Fruit fly (Drosophila melanogaster) whole organism, embryonic: Measurements from ENCODE around the gene holn1.

Experiments
- Atf-2 ChIP-seq: fragments of 200-800 bp; sonication (Bioruptor generic); optimal IDR thresholded peaks from 2 replicates; lab custom pipeline; 2016; ENCODE audit warnings: missing biosample characterization, missing genetic modification characterization
- CG1024 ChIP-seq: fragments of 200-800 bp; sonication (Bioruptor generic); IDR thresholded peaks from 2 replicates; pipeline ENCODE4 v1.3.6; 2022; ENCODE audit warnings: missing biosample characterization, missing genetic modification characterization
- CG11398 ChIP-seq: fragments of 200-800 bp; sonication (Bioruptor generic); optimal IDR thresholded peaks from 2 replicates; lab custom pipeline; 2016; ENCODE audit warnings: missing biosample characterization, missing genetic modification characterization
- CG11560 ChIP-seq: fragments of 200-800 bp; sonication (Bioruptor generic); IDR thresholded peaks from 3 replicates; pipeline ENCODE4 v1.3.6; 2022; ENCODE audit warnings: missing biosample characterization, missing genetic modification characterization
- CG1233 ChIP-seq: fragments of 200-800 bp; sonication (Bioruptor generic); optimal IDR thresholded peaks from 4 replicates; lab custom pipeline; 2018; ENCODE audit warnings: missing biosample characterization, mild to moderate bottlenecking, missing genetic modification characterization
- CG17361 ChIP-seq: fragments of 200-800 bp; sonication (Bioruptor generic); IDR thresholded peaks from 3 replicates; pipeline ENCODE4 v1.3.6; 2022; ENCODE audit warnings: missing biosample characterization, missing genetic modification characterization
- CG18476 ChIP-seq: fragments of 200-800 bp; sonication (Bioruptor generic); optimal IDR thresholded peaks from 2 replicates; lab custom pipeline; 2016; ENCODE audit warnings: missing biosample characterization, mild to moderate bottlenecking, missing genetic modification characterization
- CG2120 ChIP-seq: fragments of 200-800 bp; sonication (Bioruptor generic); optimal IDR thresholded peaks from 3 replicates; lab custom pipeline; 2016; ENCODE audit warnings: missing biosample characterization, missing genetic modification characterization
- CG2199 ChIP-seq: fragments of 200-800 bp; sonication (Bioruptor generic); IDR thresholded peaks from 3 replicates; pipeline ENCODE4 v1.3.6; 2022; ENCODE audit warnings: missing biosample characterization, missing genetic modification characterization
- CG2202 ChIP-seq: fragments of 200-800 bp; sonication (Bioruptor generic); optimal IDR thresholded peaks from 2 replicates; lab custom pipeline; 2018; ENCODE audit warnings: missing biosample characterization, mild to moderate bottlenecking, missing genetic modification characterization
- CG33557 ChIP-seq: fragments of 200-800 bp; sonication (Bioruptor generic); optimal IDR thresholded peaks from 2 replicates; lab custom pipeline; 2019; ENCODE audit warnings: missing biosample characterization, mild to moderate bottlenecking, missing genetic modification characterization, moderate library complexity
- CG3838 ChIP-seq: fragments of 200-800 bp; sonication (Bioruptor generic); optimal IDR thresholded peaks from 3 replicates; lab custom pipeline; 2016; ENCODE audit warnings: missing biosample characterization, missing genetic modification characterization
- CG4404 ChIP-seq: fragments of 200-800 bp; sonication (Bioruptor generic); IDR thresholded peaks from 2 replicates; pipeline ENCODE4 v1.3.6; 2022; ENCODE audit warnings: missing biosample characterization, missing genetic modification characterization
- CG4820 ChIP-seq: fragments of 200-800 bp; sonication (Bioruptor generic); optimal IDR thresholded peaks from 3 replicates; lab custom pipeline; 2016; ENCODE audit warnings: missing biosample characterization, missing genetic modification characterization
- CG7357 ChIP-seq: fragments of 200-800 bp; sonication (Bioruptor generic); IDR thresholded peaks from 3 replicates; pipeline ENCODE4 v1.3.6; 2022; ENCODE audit warnings: missing biosample characterization, missing genetic modification characterization
- CHES-1-like ChIP-seq: fragments of 200-800 bp; sonication (Bioruptor generic); optimal IDR thresholded peaks from 2 replicates; lab custom pipeline; 2016; ENCODE audit warnings: missing biosample characterization, missing genetic modification characterization
- Dad ChIP-seq: fragments of 200-800 bp; sonication (Bioruptor generic); optimal IDR thresholded peaks from 3 replicates; lab custom pipeline; 2016; ENCODE audit warnings: missing biosample characterization, missing genetic modification characterization
- Dbx ChIP-seq: fragments of 200-800 bp; sonication (Bioruptor generic); IDR thresholded peaks from 3 replicates; pipeline ENCODE4 v1.3.6; 2022; ENCODE audit warnings: missing biosample characterization, missing genetic modification characterization
- Deaf1 ChIP-seq: fragments of 200-800 bp; optimal IDR thresholded peaks from 3 replicates; lab custom pipeline; 2019; ENCODE audit warnings: missing biosample characterization, mild to moderate bottlenecking, missing genetic modification characterization, moderate library complexity
- Dll ChIP-seq: fragments of 200-800 bp; sonication (Bioruptor generic); IDR thresholded peaks from 4 replicates; pipeline ENCODE4 v1.3.6; 2022; ENCODE audit warnings: missing biosample characterization, missing genetic modification characterization; ENCODE audit not compliant: partially characterized antibody
- Doc2 ChIP-seq: fragments of 200-800 bp; sonication (Bioruptor generic); IDR thresholded peaks from 2 replicates; pipeline ENCODE4 v1.3.6; 2022; ENCODE audit warnings: missing biosample characterization, missing genetic modification characterization
- Drgx ChIP-seq: fragments of 200-800 bp; sonication (Bioruptor generic); IDR thresholded peaks from 2 replicates; pipeline ENCODE4 v1.3.6; 2022; ENCODE audit warnings: missing biosample characterization, missing genetic modification characterization
- Fer3 ChIP-seq: fragments of 200-800 bp; sonication (Bioruptor generic); optimal IDR thresholded peaks from 2 replicates; lab custom pipeline; 2018; ENCODE audit warnings: missing biosample characterization, mild to moderate bottlenecking, missing genetic modification characterization, moderate library complexity
- H2.0 ChIP-seq: fragments of 200-800 bp; sonication (Bioruptor generic); IDR thresholded peaks from 2 replicates; pipeline ENCODE4 v1.3.6; 2022; ENCODE audit warnings: missing biosample characterization, missing genetic modification characterization
- HLH3B ChIP-seq: fragments of 200-800 bp; sonication (Bioruptor generic); IDR thresholded peaks from 2 replicates; pipeline ENCODE4 v1.3.6; 2022; ENCODE audit warnings: missing biosample characterization, missing genetic modification characterization
- Hey ChIP-seq: fragments of 200-800 bp; sonication (Bioruptor generic); optimal IDR thresholded peaks from 3 replicates; lab custom pipeline; 2018; ENCODE audit warnings: missing biosample characterization, mild to moderate bottlenecking, missing genetic modification characterization
- HmgD ChIP-seq: fragments of 200-800 bp; sonication (Bioruptor generic); optimal IDR thresholded peaks from 3 replicates; lab custom pipeline; 2016; ENCODE audit warnings: missing biosample characterization, missing genetic modification characterization
- Hr51 ChIP-seq, 2 experiments: fragments of 200-800 bp; sonication (Bioruptor generic); optimal IDR thresholded peaks; 2 replicates in 1 of 2; 3 replicates in 1 of 2; lab custom pipeline; 2016 to 2018; ENCODE audit warnings: missing biosample characterization in 2 of 2, missing genetic modification characterization in 2 of 2, mild to moderate bottlenecking in 1 of 2, moderate library complexity in 1 of 2
- Mes4 ChIP-seq: fragments of 200-800 bp; sonication (Bioruptor generic); optimal IDR thresholded peaks from 2 replicates; lab custom pipeline; 2016; ENCODE audit warnings: missing biosample characterization, missing genetic modification characterization
- Side ChIP-seq: fragments of 200-800 bp; sonication (Bioruptor generic); optimal IDR thresholded peaks from 2 replicates; lab custom pipeline; 2016; ENCODE audit warnings: missing biosample characterization, missing genetic modification characterization
- dan ChIP-seq: fragments of 200-800 bp; sonication (Bioruptor generic); IDR thresholded peaks from 2 replicates; pipeline ENCODE4 v1.3.6; 2022; ENCODE audit warnings: missing biosample characterization, missing genetic modification characterization
- danr ChIP-seq: fragments of 200-800 bp; sonication (Bioruptor generic); IDR thresholded peaks from 2 replicates; pipeline ENCODE4 v1.3.6; 2022; ENCODE audit warnings: missing biosample characterization, missing genetic modification characterization
- dm ChIP-seq: fragments of 200-800 bp; sonication (Bioruptor generic); optimal IDR thresholded peaks from 3 replicates; lab custom pipeline; 2016; ENCODE audit warnings: missing biosample characterization, missing genetic modification characterization
- dmrt99B ChIP-seq: fragments of 200-800 bp; sonication (Bioruptor generic); optimal IDR thresholded peaks from 2 replicates; lab custom pipeline; 2018; ENCODE audit warnings: missing biosample characterization, mild to moderate bottlenecking, missing genetic modification characterization, moderate library complexity
- gcm2 ChIP-seq: fragments of 200-800 bp; sonication (Bioruptor generic); optimal IDR thresholded peaks from 2 replicates; lab custom pipeline; 2016; ENCODE audit warnings: missing biosample characterization, missing genetic modification characterization
- hkb ChIP-seq, 2 experiments: fragments of 200-800 bp in 1 of 2; fragments of >200 bp in 1 of 2; sonication (Bioruptor generic) in 1 of 2; IDR thresholded peaks in 1 of 2; optimal IDR thresholded peaks in 1 of 2; 2 replicates each; pipeline versions ENCODE4 v1.3.6 to Lab custom; 2017 to 2022; ENCODE audit warnings: missing biosample characterization in 1 of 2, missing genetic modification characterization in 1 of 2
- jing ChIP-seq: fragments of 200-800 bp; sonication (Bioruptor generic); optimal IDR thresholded peaks from 2 replicates; lab custom pipeline; 2018; ENCODE audit warnings: missing biosample characterization, mild to moderate bottlenecking, missing genetic modification characterization
- kni ChIP-seq: fragments of 200-800 bp; sonication (Bioruptor generic); optimal IDR thresholded peaks from 3 replicates; lab custom pipeline; 2017; ENCODE audit warnings: mild to moderate bottlenecking, missing biosample characterization, missing genetic modification reagents, missing genetic modification characterization
- nerfin-1 ChIP-seq: fragments of 200-800 bp; sonication (Bioruptor generic); optimal IDR thresholded peaks from 3 replicates; lab custom pipeline; 2019; ENCODE audit warnings: missing biosample characterization, mild to moderate bottlenecking, missing genetic modification characterization, moderate library complexity
- otp ChIP-seq: fragments of 200-800 bp; sonication (Bioruptor generic); IDR thresholded peaks from 3 replicates; pipeline ENCODE4, ENCODE4 v1.3.6; 2022; ENCODE audit warnings: missing biosample characterization, missing genetic modification characterization
- pan ChIP-seq, 4 experiments: fragments of >200 bp in 3 of 4; fragments of 200-800 bp in 1 of 4; sonication (Bioruptor generic) in 1 of 4; optimal IDR thresholded peaks in 3 of 4; IDR thresholded peaks in 1 of 4; 2 replicates each; pipeline versions ENCODE4 v1.3.6 to Lab custom; 2017 to 2022; ENCODE audit warnings: missing biosample characterization in 2 of 4, missing genetic modification characterization in 2 of 4, mixed read lengths in 1 of 4
- pho ChIP-seq: fragments of 200-800 bp; sonication (Bioruptor generic); optimal IDR thresholded peaks from 2 replicates; lab custom pipeline; 2016; ENCODE audit warnings: missing biosample characterization, missing genetic modification characterization
- ranshi ChIP-seq: fragments of 200-800 bp; sonication (Bioruptor generic); IDR thresholded peaks from 2 replicates; pipeline ENCODE4 v1.3.6; 2022; ENCODE audit warnings: missing biosample characterization, missing genetic modification characterization
- repo ChIP-seq: fragments of 200-800 bp; sonication (Bioruptor generic); optimal IDR thresholded peaks from 2 replicates; lab custom pipeline; 2016; ENCODE audit warnings: missing biosample characterization, missing genetic modification characterization
- sisA ChIP-seq: fragments of 200-800 bp; sonication (Bioruptor generic); IDR thresholded peaks from 2 replicates; pipeline ENCODE4 v1.3.6; 2022; ENCODE audit warnings: missing biosample characterization, missing genetic modification characterization
- slbo ChIP-seq: fragments of 200-800 bp; sonication (Bioruptor generic); IDR thresholded peaks from 2 replicates; pipeline ENCODE4 v1.3.6; 2022; ENCODE audit warnings: missing biosample characterization, missing genetic modification characterization
- tap ChIP-seq: fragments of 200-800 bp; optimal IDR thresholded peaks from 3 replicates; lab custom pipeline; 2019; ENCODE audit warnings: missing biosample characterization, mild to moderate bottlenecking, missing genetic modification characterization, moderate library complexity
- tio ChIP-seq: fragments of 200-800 bp; sonication (Bioruptor generic); optimal IDR thresholded peaks from 2 replicates; lab custom pipeline; 2017; ENCODE audit warnings: missing biosample characterization, missing genetic modification characterization, inconsistent platforms
- tup ChIP-seq: fragments of 200-800 bp; sonication (Bioruptor generic); optimal IDR thresholded peaks from 2 replicates; lab custom pipeline; 2016; ENCODE audit warnings: missing biosample characterization, mild to moderate bottlenecking, missing genetic modification characterization, moderate library complexity

Gene holn1

DNA sequence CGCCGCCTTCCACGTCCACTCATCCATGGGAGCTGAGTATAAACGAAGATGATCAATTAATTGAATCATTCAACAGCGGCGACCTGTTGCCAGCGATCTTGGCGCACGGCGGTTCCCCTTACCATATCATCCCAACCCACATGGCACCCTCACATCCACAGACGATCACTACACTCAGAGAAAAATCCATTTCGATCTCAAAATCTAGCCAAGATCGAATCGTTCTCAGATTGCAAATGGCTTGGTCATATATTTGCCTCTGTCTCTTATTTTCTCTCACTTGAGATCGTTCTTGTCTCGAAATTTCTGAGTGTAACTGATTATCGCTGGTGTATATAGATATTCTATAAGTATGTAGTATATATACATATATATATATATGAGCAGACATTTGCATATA is 32.6 kb downstream of the holn1 start (continued):
- TF ChIP-seq Dll (GFP tag; lab: Robert Waterston, UW) (no peak), CG33557 (GFP tag; lab: Kevin White, UChicago) (no peak), dan (GFP tag; lab: Robert Waterston, UW) (no peak), dmrt99B (tag; lab: Kevin White, UChicago) (peak; percentile 70), gcm2 (no peak), Drgx (GFP tag; lab: Robert Waterston, UW) (peak; percentile 80), pho (GFP tag; lab: Kevin White, UChicago) (peak; percentile 6), nerfin-1 (tag; lab: Kevin White, UChicago) (no peak), CG4404 (no peak), otp (GFP tag; lab: Robert Waterston, UW) (peak; percentile 26; the same call in 1 of the 3 replicates), Side (no peak), Hey (no peak), Dad (GFP tag; lab: Kevin White, UChicago) (peak; percentile 37), dm (GFP tag; lab: Kevin White, UChicago) (no peak), CG2202 (tag; lab: Kevin White, UChicago) (no peak), CG7357 (peak; percentile 20; the same call in 1 of the 3 replicates), CHES-1-like (GFP tag; lab: Kevin White, UChicago) (no peak), Doc2 (GFP tag; lab: Robert Waterston, UW) (no peak), tap (tag; lab: Kevin White, UChicago) (peak; percentile 71), ranshi (peak; percentile 58; the same call in 1 of the 2 replicates), Fer3 (peak; percentile 69), Deaf1 (tag; lab: Kevin White, UChicago) (no peak), CG4820 (GFP tag; lab: Kevin White, UChicago) (peak; percentile 44), Atf-2 (no peak), CG2120 (peak; percentile 43), CG3838 (GFP tag; lab: Kevin White, UChicago) (no peak), tup (no peak), Mes4 (GFP tag; lab: Kevin White, UChicago) (no peak), HLH3B (peak; percentile 75), danr (GFP tag; lab: Robert Waterston, UW) (no peak), CG17361 (GFP tag; lab: Robert Waterston, UW) (peak; percentile 36; the same call in 1 of the 3 replicates), kni (GFP tag; lab: Kevin White, UChicago) (no peak), CG18476 (GFP tag; lab: Kevin White, UChicago) (no peak), tio (GFP tag; lab: Kevin White, UChicago) (no peak), CG1024 (GFP tag; lab: Robert Waterston, UW) (peak; percentile 21; the same call in 1 of the 2 replicates), sisA (GFP tag; lab: Robert Waterston, UW) (peak; percentile 56), pan (optimal IDR thresholded peaks at IDR 0.05; lab: Kevin White, UChicago) (no peak), pan (GFP tag; optimal IDR thresholded peaks at IDR 0.05 in 1 of 2, IDR thresholded peaks at IDR 0.05 in 1 of 2) (peak in 1 of 2 experiments; percentile 71), CG11560 (tag; lab: Robert Waterston, UW) (no peak), Hr51 (GFP tag; optimal IDR thresholded peaks at IDR 0.05; lab: Kevin White, UChicago) (peak; percentile 3 to 56), CG1233 (GFP tag; lab: Kevin White, UChicago) (no peak), CG2199 (GFP tag; lab: Robert Waterston, UW) (no peak), hkb (optimal IDR thresholded peaks at IDR 0.05; lab: Kevin White, UChicago) (no peak), hkb (GFP tag; IDR thresholded peaks at IDR 0.05; lab: Robert Waterston, UW) (peak; percentile 65), Dbx (0 out of 3 replicates have a peak, but pooled peaks have one; percentile 26), jing (peak; percentile 14), repo (no peak), CG11398 (GFP tag; lab: Kevin White, UChicago) (no peak), HmgD (no peak), slbo (GFP tag; lab: Robert Waterston, UW) (peak; percentile 75), H2.0 (peak; percentile 60)
